Worm (Caenorhabditis elegans) whole organism, L1 larva: ENCODE measurements around the gene D1086.19.
A peak's percentile ranks its signal among the peaks of the same experiment; 100 is the strongest.

ENCODE experiments used
- egl-27 ChIP-seq, 2 experiments: fragments of 150-350 bp in 1 of 2; sonication (generic microtip); optimal IDR thresholded peaks; 3 replicates each; lab custom pipeline; 2017 to 2018; ENCODE audit warnings: missing biosample characterization in 2 of 2, missing genetic modification characterization in 2 of 2, missing genetic modification reagents in 2 of 2
- elt-3 ChIP-seq, 6 experiments: fragments of 150-350 bp in 1 of 6; sonication (generic microtip); optimal IDR thresholded peaks; 2 replicates each; lab custom pipeline; 2017 to 2018; ENCODE audit warnings: missing biosample characterization in 6 of 6, missing genetic modification characterization in 6 of 6, inconsistent platforms in 1 of 6
- nhr-11 ChIP-seq: fragments of 150-350 bp; optimal IDR thresholded peaks from 2 replicates; lab custom pipeline; 2014; ENCODE audit warnings: missing biosample characterization, missing genetic modification characterization
- nhr-20 ChIP-seq: sonication (generic microtip); optimal IDR thresholded peaks from 2 replicates; lab custom pipeline; 2016; ENCODE audit warnings: mild to moderate bottlenecking, missing genetic modification characterization, missing compliant biosample characterization
- nhr-90 ChIP-seq: sonication (generic microtip); optimal IDR thresholded peaks from 2 replicates; lab custom pipeline; 2016; ENCODE audit warnings: mild to moderate bottlenecking, missing genetic modification characterization, missing compliant biosample characterization; ENCODE audit not compliant: poor library complexity
- sox-4 ChIP-seq: sonication (generic microtip); optimal IDR thresholded peaks from 2 replicates; lab custom pipeline; 2016; ENCODE audit warnings: missing genetic modification characterization, missing compliant biosample characterization
- tbx-2 ChIP-seq: sonication (generic microtip); optimal IDR thresholded peaks from 2 replicates; lab custom pipeline; 2016; ENCODE audit warnings: missing genetic modification characterization, missing compliant biosample characterization
- ztf-11 ChIP-seq, 2 experiments: sonication (generic microtip); optimal IDR thresholded peaks; 2 replicates each; lab custom pipeline; 2016 to 2017; ENCODE audit warnings: missing genetic modification characterization in 2 of 2, missing biosample characterization in 1 of 2, missing compliant biosample characterization in 1 of 2

- peak in 1 of 6 experiments; percentile 7 for TF ChIP-seq elt-3 (tag; optimal IDR thresholded peaks at IDR 0.05; lab: Kevin White, UChicago)
- peak; percentile 82 for TF ChIP-seq nhr-90
- TF ChIP-seq tbx-2 (tag; lab: Kevin White, UChicago), result peak; percentile 31
- no peak for TF ChIP-seq nhr-11 (tag; lab: Kevin White, UChicago)
- no peak for TF ChIP-seq sox-4
- peak; percentile 51 for TF ChIP-seq nhr-20 (tag; lab: Kevin White, UChicago)
- TF ChIP-seq egl-27 (tag; optimal IDR thresholded peaks at IDR 0.05; lab: Kevin White, UChicago), result no peak
- no peak for TF ChIP-seq ztf-11 (tag; optimal IDR thresholded peaks at IDR 0.05; lab: Kevin White, UChicago)
Measured at ce11 chrV:14092403-14092802, 4.3 kb downstream of the D1086.19 start, which contains the start of gene D1086.3.
